Worm (Caenorhabditis elegans) whole organism, midembryonic: ENCODE data around the gene gcc-2.

ENCODE experiments used
- T22C8.4 ChIP-seq: fragments of 200-800 bp; sonication (Bioruptor generic); IDR thresholded peaks from 2 replicates; pipeline ENCODE4 v1.3.6; 2022; ENCODE audit warnings: missing genetic modification characterization, missing compliant biosample characterization
- cog-1 ChIP-seq: sonication (generic microtip); optimal IDR thresholded peaks from 2 replicates; lab custom pipeline; 2016; ENCODE audit warnings: missing genetic modification characterization, missing compliant biosample characterization
- flt-1 ChIP-seq: fragments of 200-800 bp; sonication (Bioruptor generic); IDR thresholded peaks from 2 replicates; pipeline ENCODE4 v1.3.6; 2022; ENCODE audit warnings: missing genetic modification characterization, missing compliant biosample characterization
- klf-2 ChIP-seq: fragments of 200-800 bp; sonication (Bioruptor generic); conservative IDR thresholded peaks from 2 replicates; pipeline ENCODE4 v1.3.6; 2022; ENCODE audit warnings: missing genetic modification reagents, missing genetic modification characterization, missing compliant biosample characterization
- med-1 ChIP-seq: sonication (generic microtip); optimal IDR thresholded peaks from 2 replicates; lab custom pipeline; 2017; ENCODE audit warnings: missing genetic modification characterization, mild to moderate bottlenecking, missing compliant biosample characterization, antibody characterized with exemption, missing genetic modification reagents; ENCODE audit not compliant: insufficient read depth
- ref-1 ChIP-seq: fragments of 200-800 bp; sonication (Bioruptor generic); conservative IDR thresholded peaks from 2 replicates; pipeline ENCODE4 v1.3.6; 2022; ENCODE audit warnings: missing genetic modification reagents, missing genetic modification characterization, missing compliant biosample characterization
- tab-1 ChIP-seq: fragments of 200-800 bp; sonication (Bioruptor generic); IDR thresholded peaks from 2 replicates; pipeline ENCODE4 v1.3.6; 2022; ENCODE audit warnings: missing genetic modification characterization, missing compliant biosample characterization
- ztf-23 ChIP-seq: fragments of 200-800 bp; sonication (Bioruptor generic); IDR thresholded peaks from 2 replicates; pipeline ENCODE4 v1.3.6; 2022; ENCODE audit warnings: missing genetic modification reagents, missing genetic modification characterization, missing compliant biosample characterization
- ztf-29 ChIP-seq: fragments of 200-800 bp; sonication (Bioruptor generic); IDR thresholded peaks from 2 replicates; pipeline ENCODE4 v1.3.6; 2022; ENCODE audit warnings: missing genetic modification reagents, missing genetic modification characterization, missing compliant biosample characterization

Gene gcc-2

ce11 chrIII:9725114-9725513, 36.8 kb downstream of the gcc-2 start, which contains the start of gene clec-162:
TSS of gene clec-162 (minus strand) at chrIII:9725214.
- TF ChIP-seq med-1 (no peak), cog-1 (tag; lab: Kevin White, UChicago) (no peak), ztf-29 (GFP tag; lab: Robert Waterston, UW) (no peak), T22C8.4 (GFP tag; lab: Robert Waterston, UW) (no peak), tab-1 (no peak), ztf-23 (GFP tag; lab: Robert Waterston, UW) (no peak), klf-2 (GFP tag; lab: Robert Waterston, UW) (no peak), ref-1 (GFP tag; lab: Robert Waterston, UW) (no peak), flt-1 (no peak)

- TF ChIP-seq ztf-23 (GFP tag; lab: Robert Waterston, UW) (no peak), cog-1 (tag; lab: Kevin White, UChicago) (no peak), klf-2 (GFP tag; lab: Robert Waterston, UW) (no peak), T22C8.4 (GFP tag; lab: Robert Waterston, UW) (no peak), flt-1 (no peak), med-1 (no peak), tab-1 (no peak), ref-1 (GFP tag; lab: Robert Waterston, UW) (no peak), ztf-29 (GFP tag; lab: Robert Waterston, UW) (no peak)
Observed at ce11 chrIII:9721991-9722390, 40.0 kb downstream of the gcc-2 start.

- TF ChIP-seq cog-1 (tag; lab: Kevin White, UChicago) (no peak), ztf-23 (GFP tag; lab: Robert Waterston, UW) (no peak), ref-1 (GFP tag; lab: Robert Waterston, UW) (no peak), T22C8.4 (GFP tag; lab: Robert Waterston, UW) (no peak), flt-1 (no peak), klf-2 (GFP tag; lab: Robert Waterston, UW) (no peak), ztf-29 (GFP tag; lab: Robert Waterston, UW) (no peak), tab-1 (no peak), med-1 (no peak)
Observed at ce11 chrIII:9720191-9720590, 41.8 kb downstream of the gcc-2 start, which contains the start of gene ncx-7. TSS of gene ncx-7 (minus strand) at chrIII:9720291.

ce11 chrIII:9717243-9717642, 44.7 kb downstream of the gcc-2 start:
- TF ChIP-seq tab-1 (no peak), klf-2 (GFP tag; lab: Robert Waterston, UW) (no peak), T22C8.4 (GFP tag; lab: Robert Waterston, UW) (no peak)

- no peak for TF ChIP-seq flt-1
Observed at ce11 chrIII:9714731-9715130, 47.2 kb downstream of the gcc-2 start.

ce11 chrIII:9713862-9714261, 48.1 kb downstream of the gcc-2 start, which contains the start of gene ncx-6:
TSS of gene ncx-6 (minus strand) at chrIII:9713949.
- TF ChIP-seq tab-1 (no peak), T22C8.4 (GFP tag; lab: Robert Waterston, UW) (no peak), klf-2 (GFP tag; lab: Robert Waterston, UW) (no peak), med-1 (no peak), cog-1 (tag; lab: Kevin White, UChicago) (no peak), flt-1 (no peak), ztf-29 (GFP tag; lab: Robert Waterston, UW) (no peak), ref-1 (GFP tag; lab: Robert Waterston, UW) (no peak)

- TF ChIP-seq klf-2 (GFP tag; lab: Robert Waterston, UW) (no peak), flt-1 (no peak), ztf-23 (GFP tag; lab: Robert Waterston, UW) (no peak), cog-1 (tag; lab: Kevin White, UChicago) (no peak), med-1 (no peak), T22C8.4 (GFP tag; lab: Robert Waterston, UW) (no peak), ztf-29 (GFP tag; lab: Robert Waterston, UW) (no peak), tab-1 (no peak), ref-1 (GFP tag; lab: Robert Waterston, UW) (no peak)
Observed at ce11 chrIII:9713182-9713581, 48.8 kb downstream of the gcc-2 start.

- TF ChIP-seq T22C8.4 (GFP tag; lab: Robert Waterston, UW) (no peak), cog-1 (tag; lab: Kevin White, UChicago) (no peak), tab-1 (no peak), ztf-23 (GFP tag; lab: Robert Waterston, UW) (no peak), flt-1 (no peak), klf-2 (GFP tag; lab: Robert Waterston, UW) (no peak), med-1 (no peak), ztf-29 (GFP tag; lab: Robert Waterston, UW) (no peak), ref-1 (GFP tag; lab: Robert Waterston, UW) (no peak)
Observed at ce11 chrIII:9711163-9711562, 50.8 kb downstream of the gcc-2 start.
